Fruit fly (Drosophila melanogaster) whole organism, wandering third instar larva: ENCODE measurements around the gene CG7706.

ENCODE experiments used
- Abd-B ChIP-seq: fragments of >200 bp; optimal IDR thresholded peaks from 2 replicates; lab custom pipeline; 2017; ENCODE audit warnings: missing biosample characterization, missing genetic modification characterization
- CG32264 ChIP-seq: fragments of 200-800 bp; sonication (Bioruptor generic); optimal IDR thresholded peaks from 2 replicates; lab custom pipeline; 2016; ENCODE audit warnings: missing biosample characterization, missing genetic modification characterization
- CG9705 ChIP-seq: fragments of 200-800 bp; sonication (Bioruptor generic); optimal IDR thresholded peaks from 2 replicates; lab custom pipeline; 2018; ENCODE audit warnings: missing biosample characterization, mild to moderate bottlenecking, missing genetic modification characterization
- Dfd ChIP-seq: fragments of >200 bp; optimal IDR thresholded peaks from 2 replicates; lab custom pipeline; 2017; ENCODE audit warnings: missing biosample characterization, missing genetic modification characterization
- Dif ChIP-seq: fragments of 200-275, 200-300 bp; sonication (Bioruptor generic); optimal IDR thresholded peaks from 2 replicates; lab custom pipeline; 2018; ENCODE audit warnings: missing biosample characterization, missing genetic modification characterization; ENCODE audit not compliant: partially characterized antibody
- HLH106 ChIP-seq: fragments of 200-800 bp; optimal IDR thresholded peaks from 3 replicates; lab custom pipeline; 2019; ENCODE audit warnings: missing biosample characterization, mild to moderate bottlenecking, missing genetic modification characterization, moderate library complexity
- Hnf4 ChIP-seq: fragments of 200-800 bp; sonication (Bioruptor generic); optimal IDR thresholded peaks from 2 replicates; lab custom pipeline; 2016; ENCODE audit warnings: missing biosample characterization, mild to moderate bottlenecking, missing genetic modification characterization
- Hr78 ChIP-seq: fragments of >200 bp; optimal IDR thresholded peaks from 2 replicates; lab custom pipeline; 2017; ENCODE audit warnings: missing biosample characterization, missing genetic modification characterization
- Hr83 ChIP-seq: fragments of 200-300 bp; sonication (Bioruptor generic); optimal IDR thresholded peaks from 2 replicates; lab custom pipeline; 2016; ENCODE audit warnings: missing biosample characterization, mild to moderate bottlenecking, missing genetic modification characterization, moderate library complexity; ENCODE audit not compliant: poor library complexity, severe bottlenecking
- Jra ChIP-seq: sonication (Bioruptor generic); optimal IDR thresholded peaks from 2 replicates; lab custom pipeline; 2016; ENCODE audit warnings: missing biosample characterization, missing genetic modification characterization
- Mio ChIP-seq: sonication (Bioruptor generic); optimal IDR thresholded peaks from 2 replicates; lab custom pipeline; 2016; ENCODE audit warnings: missing biosample characterization, missing genetic modification characterization
- Myc ChIP-seq: fragments of >200 bp; optimal IDR thresholded peaks from 2 replicates; lab custom pipeline; 2017
- OdsH ChIP-seq: fragments of 200-800 bp; sonication (Bioruptor generic); optimal IDR thresholded peaks from 2 replicates; lab custom pipeline; 2016; ENCODE audit warnings: missing biosample characterization, mild to moderate bottlenecking, missing genetic modification characterization
- Rel ChIP-seq, 2 experiments: fragments of 200-800 bp; sonication (Bioruptor generic) in 1 of 2; optimal IDR thresholded peaks; 2 replicates in 1 of 2; 3 replicates in 1 of 2; lab custom pipeline; 2016 to 2019; ENCODE audit warnings: mild to moderate bottlenecking in 2 of 2, missing biosample characterization in 2 of 2, missing genetic modification characterization in 2 of 2, moderate library complexity in 1 of 2
- Sp1 ChIP-seq: fragments of 200-800 bp; sonication (Bioruptor generic); optimal IDR thresholded peaks from 3 replicates; lab custom pipeline; 2019; ENCODE audit warnings: missing biosample characterization, mild to moderate bottlenecking, missing genetic modification characterization, moderate library complexity
- Vsx2 ChIP-seq: fragments of 200-300, 225-300 bp; sonication (Bioruptor generic); optimal IDR thresholded peaks from 2 replicates; lab custom pipeline; 2018; ENCODE audit warnings: missing biosample characterization, missing genetic modification characterization; ENCODE audit not compliant: partially characterized antibody
- br ChIP-seq: fragments of 200-800 bp; sonication (Bioruptor generic); optimal IDR thresholded peaks from 2 replicates; lab custom pipeline; 2016; ENCODE audit warnings: missing biosample characterization, missing genetic modification characterization
- brk ChIP-seq: fragments of 200-800 bp; sonication (Bioruptor generic); optimal IDR thresholded peaks from 2 replicates; lab custom pipeline; 2016; ENCODE audit warnings: missing biosample characterization, mild to moderate bottlenecking, missing genetic modification characterization
- dl ChIP-seq, 2 experiments: fragments of 175-275, 200-275 bp in 1 of 2; fragments of 200-275 bp in 1 of 2; sonication (Bioruptor generic); optimal IDR thresholded peaks; lab custom pipeline; 2018; ENCODE audit warnings: mild to moderate bottlenecking in 2 of 2, missing biosample characterization in 2 of 2, missing genetic modification characterization in 2 of 2, moderate library complexity in 2 of 2; ENCODE audit not compliant: partially characterized antibody in 2 of 2, insufficient read depth in 1 of 2
- dmrt93B ChIP-seq: fragments of 200-800 bp; sonication (Bioruptor generic); optimal IDR thresholded peaks from 2 replicates; lab custom pipeline; 2018; ENCODE audit warnings: missing biosample characterization, mild to moderate bottlenecking, missing genetic modification characterization
- dsf ChIP-seq: sonication (Bioruptor generic); optimal IDR thresholded peaks from 2 replicates; lab custom pipeline; 2016; ENCODE audit warnings: missing biosample characterization, missing genetic modification characterization, borderline replicate concordance
- foxo ChIP-seq, 2 experiments: fragments of 200-800 bp; sonication (Bioruptor generic); optimal IDR thresholded peaks; 2 replicates in 1 of 2; 3 replicates in 1 of 2; lab custom pipeline; 2016 to 2017; ENCODE audit warnings: missing biosample characterization in 2 of 2, missing genetic modification characterization in 2 of 2
- fru ChIP-seq: fragments of 200-800 bp; sonication (Bioruptor generic); optimal IDR thresholded peaks from 3 replicates; lab custom pipeline; 2016; ENCODE audit warnings: missing biosample characterization, mild to moderate bottlenecking, missing genetic modification characterization
- h ChIP-seq: fragments of 200-800 bp; sonication (Bioruptor generic); optimal IDR thresholded peaks from 3 replicates; lab custom pipeline; 2016; ENCODE audit warnings: missing biosample characterization, mild to moderate bottlenecking, missing genetic modification characterization
- jim ChIP-seq: fragments of 175-275, 200-325 bp; sonication (Bioruptor generic); optimal IDR thresholded peaks from 2 replicates; lab custom pipeline; 2016; ENCODE audit warnings: missing biosample characterization, mild to moderate bottlenecking, missing genetic modification characterization
- lola ChIP-seq: fragments of >200 bp; optimal IDR thresholded peaks from 2 replicates; lab custom pipeline; 2017; ENCODE audit warnings: missing biosample characterization, missing genetic modification characterization
- pan ChIP-seq: fragments of >200 bp; optimal IDR thresholded peaks from 2 replicates; lab custom pipeline; 2017
- psq ChIP-seq: fragments of 200-800 bp; sonication (Bioruptor generic); optimal IDR thresholded peaks from 3 replicates; lab custom pipeline; 2017; ENCODE audit warnings: missing biosample characterization, mild to moderate bottlenecking, missing genetic modification characterization, moderate library complexity
- rgr ChIP-seq: fragments of 200-800 bp; sonication (Bioruptor generic); optimal IDR thresholded peaks from 3 replicates; lab custom pipeline; 2016; ENCODE audit warnings: missing biosample characterization, mild to moderate bottlenecking, missing genetic modification characterization
- sage ChIP-seq: fragments of 200-800 bp; sonication (Bioruptor generic); optimal IDR thresholded peaks from 2 replicates; lab custom pipeline; 2016; ENCODE audit warnings: missing biosample characterization, mild to moderate bottlenecking, missing genetic modification characterization
- sv ChIP-seq: fragments of 200-800 bp; sonication (Bioruptor generic); optimal IDR thresholded peaks from 3 replicates; lab custom pipeline; 2016; ENCODE audit warnings: missing biosample characterization, missing genetic modification characterization
- tai ChIP-seq: sonication (Bioruptor generic); optimal IDR thresholded peaks from 2 replicates; lab custom pipeline; 2016; ENCODE audit warnings: missing biosample characterization, missing genetic modification characterization
- usp ChIP-seq: fragments of >200 bp; optimal IDR thresholded peaks from 2 replicates; lab custom pipeline; 2017; ENCODE audit warnings: missing biosample characterization, missing genetic modification characterization
- woc ChIP-seq: sonication (Bioruptor generic); optimal IDR thresholded peaks from 2 replicates; lab custom pipeline; 2016; ENCODE audit warnings: missing biosample characterization, mild to moderate bottlenecking, missing genetic modification characterization

CG7706 gene

DNA sequence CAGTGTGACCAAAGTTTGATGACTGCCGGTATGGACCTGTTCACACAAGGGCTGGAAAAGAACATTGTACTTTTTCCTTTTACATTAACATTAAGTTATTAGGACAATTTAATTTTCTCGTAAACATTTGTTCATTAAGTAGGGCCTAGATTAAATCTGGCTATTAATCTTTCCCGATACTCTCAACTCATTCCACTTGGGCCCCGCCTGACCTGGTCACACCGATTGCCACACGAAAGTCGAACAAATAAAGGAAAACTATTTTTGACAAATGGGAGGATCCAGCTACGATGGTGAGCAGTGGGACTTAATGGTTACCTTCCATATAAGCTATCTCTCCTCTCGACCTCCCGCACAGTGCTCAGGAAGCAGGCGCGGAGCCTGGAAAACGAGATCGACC lies 14.1 kb upstream of the CG7706 start, which contains the start of the genes Cpsf73 and Gos28:
Cpsf73 (minus strand) TSS at position 28 of the 400 bp plus-strand sequence.
Gos28 (plus strand) TSS at position 214 of the 400 bp plus-strand sequence.
- TF ChIP-seq woc (GFP tag; lab: Kevin White, UChicago): peak; percentile 39
- TF ChIP-seq Hnf4 (GFP tag; lab: Kevin White, UChicago): no peak
- peak; percentile 23 for TF ChIP-seq Sp1 (GFP tag; lab: Kevin White, UChicago)
- TF ChIP-seq dmrt93B (GFP tag; lab: Kevin White, UChicago): no peak
- peak; percentile 39 for TF ChIP-seq h (GFP tag; lab: Kevin White, UChicago)
- TF ChIP-seq HLH106 (tag; lab: Kevin White, UChicago): peak; percentile 13
- peak; percentile 53 for TF ChIP-seq rgr (GFP tag; lab: Kevin White, UChicago)
- TF ChIP-seq foxo (GFP tag; optimal IDR thresholded peaks at IDR 0.05; lab: Kevin White, UChicago): peak in 1 of 2 experiments; percentile 5
- no peak for TF ChIP-seq Hr78
- TF ChIP-seq Rel (GFP tag; optimal IDR thresholded peaks at IDR 0.05; lab: Kevin White, UChicago): no peak
- peak; percentile 30 for TF ChIP-seq Rel (tag; optimal IDR thresholded peaks at IDR 0.05; lab: Kevin White, UChicago)

DNA sequence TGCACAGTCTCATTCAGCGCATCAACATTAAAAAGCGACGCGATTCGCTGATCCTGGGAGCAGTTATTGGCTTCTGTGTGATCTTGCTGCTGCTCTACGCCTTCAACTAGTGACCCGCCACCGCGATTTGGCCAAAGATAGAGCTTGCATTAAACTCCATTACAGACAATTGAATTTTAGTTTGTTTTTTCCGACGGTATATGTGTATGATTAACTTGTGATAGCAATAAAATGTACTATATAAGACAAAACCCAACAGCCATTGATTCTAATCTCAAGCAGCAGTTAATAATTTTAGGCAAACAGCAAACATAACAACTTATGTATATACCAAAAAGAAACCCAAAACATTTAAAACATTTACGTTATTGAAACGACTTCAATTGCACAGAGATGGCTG lies 12.6 kb upstream of the CG7706 start, which contains the start of gene CG31231:
CG31231 (plus strand) TSS at position 301 of the 400 bp plus-strand sequence.
- TF ChIP-seq Sp1 (GFP tag; lab: Kevin White, UChicago) (no peak), HLH106 (tag; lab: Kevin White, UChicago) (no peak), Dfd (GFP tag; lab: Kevin White, UChicago) (no peak), Dif (GFP tag; lab: Kevin White, UChicago) (no peak), fru (no peak), Mio (GFP tag; lab: Kevin White, UChicago) (no peak), Myc (lab: Kevin White, UChicago) (no peak), CG9705 (GFP tag; lab: Kevin White, UChicago) (no peak), usp (GFP tag; lab: Kevin White, UChicago) (no peak), Vsx2 (GFP tag; lab: Kevin White, UChicago) (no peak)
- TF ChIP-seq, all 38 proteins: peak for 0

dm6 chr3R:18667659-18668248 lies 9.9 kb upstream of the CG7706 start, which contains the start of gene CG31229:
CG31229 (plus strand) TSS chr3R:18667852.
- TF ChIP-seq CG32264 (GFP tag; lab: Kevin White, UChicago) (no peak), Rel (GFP tag; optimal IDR thresholded peaks at IDR 0.05; lab: Kevin White, UChicago) (no peak), Rel (tag; optimal IDR thresholded peaks at IDR 0.05; lab: Kevin White, UChicago) (peak; percentile 98)

- peak; percentile 22 for TF ChIP-seq Rel (GFP tag; optimal IDR thresholded peaks at IDR 0.05; lab: Kevin White, UChicago)
- TF ChIP-seq Rel (tag; optimal IDR thresholded peaks at IDR 0.05; lab: Kevin White, UChicago): peak; percentile 75
- TF ChIP-seq h (GFP tag; lab: Kevin White, UChicago): no peak
- peak; percentile 75 for TF ChIP-seq Vsx2 (GFP tag; lab: Kevin White, UChicago)
- peak; percentile 5 for TF ChIP-seq Hr83 (GFP tag; lab: Kevin White, UChicago)
- no peak for TF ChIP-seq dsf
- peak; percentile 1 for TF ChIP-seq br
- no peak for TF ChIP-seq dl (GFP tag; optimal IDR thresholded peaks at IDR 0.05; lab: Kevin White, UChicago; ENCODE audit: insufficient read depth in 1 of 2, partially characterized antibody in 2 of 2)
- TF ChIP-seq Dif (GFP tag; lab: Kevin White, UChicago): peak; percentile 30
- no peak for TF ChIP-seq sage (GFP tag; lab: Kevin White, UChicago)
- TF ChIP-seq sv (GFP tag; lab: Kevin White, UChicago): no peak
- peak; percentile 86 for TF ChIP-seq jim (GFP tag; lab: Kevin White, UChicago)
Observed at dm6 chr3R:18669152-18669551, 8.5 kb upstream of the CG7706 start, which contains the start of gene CG7702. CG7702 (plus strand) TSS chr3R:18669390.

dm6 chr3R:18669812-18670211 lies 7.8 kb upstream of the CG7706 start:
- TF ChIP-seq h (GFP tag; lab: Kevin White, UChicago) (peak; percentile 69), HLH106 (tag; lab: Kevin White, UChicago) (peak; percentile 61), OdsH (GFP tag; lab: Kevin White, UChicago) (peak; percentile 64), CG9705 (GFP tag; lab: Kevin White, UChicago) (no peak), Hr83 (GFP tag; lab: Kevin White, UChicago) (no peak), usp (GFP tag; lab: Kevin White, UChicago) (no peak), Sp1 (GFP tag; lab: Kevin White, UChicago) (peak; percentile 13), brk (GFP tag; lab: Kevin White, UChicago) (no peak), lola (no peak), tai (no peak), rgr (GFP tag; lab: Kevin White, UChicago) (peak; percentile 56), jim (GFP tag; lab: Kevin White, UChicago) (no peak), dl (GFP tag; optimal IDR thresholded peaks at IDR 0.05; lab: Kevin White, UChicago; ENCODE audit: insufficient read depth in 1 of 2, partially characterized antibody in 2 of 2) (no peak), Dif (GFP tag; lab: Kevin White, UChicago) (no peak), psq (GFP tag; lab: Kevin White, UChicago) (peak; percentile 31), Myc (lab: Kevin White, UChicago) (no peak), fru (peak; percentile 74), Abd-B (GFP tag; lab: Kevin White, UChicago) (no peak), Rel (GFP tag; optimal IDR thresholded peaks at IDR 0.05; lab: Kevin White, UChicago) (no peak), Rel (tag; optimal IDR thresholded peaks at IDR 0.05; lab: Kevin White, UChicago) (no peak), dmrt93B (GFP tag; lab: Kevin White, UChicago) (no peak), Hr78 (no peak), sv (GFP tag; lab: Kevin White, UChicago) (no peak), pan (lab: Kevin White, UChicago) (no peak), foxo (GFP tag; optimal IDR thresholded peaks at IDR 0.05; lab: Kevin White, UChicago) (peak in 1 of 2 experiments; percentile 65), sage (GFP tag; lab: Kevin White, UChicago) (no peak), Jra (GFP tag; lab: Kevin White, UChicago) (no peak), Mio (GFP tag; lab: Kevin White, UChicago) (no peak), dsf (no peak)
